Fruit fly (Drosophila melanogaster) whole organism, wandering third instar larva: Measurements from ENCODE around the gene heca.
A peak's percentile ranks its signal among the peaks of the same experiment; 100 is the strongest.

ENCODE experiments used
- Abd-B ChIP-seq: fragments of >200 bp; optimal IDR thresholded peaks from 2 replicates; lab custom pipeline; 2017; ENCODE audit warnings: missing biosample characterization, missing genetic modification characterization
- CG32264 ChIP-seq: fragments of 200-800 bp; sonication (Bioruptor generic); optimal IDR thresholded peaks from 2 replicates; lab custom pipeline; 2016; ENCODE audit warnings: missing biosample characterization, missing genetic modification characterization
- CG9705 ChIP-seq: fragments of 200-800 bp; sonication (Bioruptor generic); optimal IDR thresholded peaks from 2 replicates; lab custom pipeline; 2018; ENCODE audit warnings: missing biosample characterization, mild to moderate bottlenecking, missing genetic modification characterization
- CrebA ChIP-seq: fragments of 200-800 bp; sonication (Bioruptor generic); optimal IDR thresholded peaks from 2 replicates; lab custom pipeline; 2016; ENCODE audit warnings: missing biosample characterization, mild to moderate bottlenecking, missing genetic modification characterization, borderline replicate concordance
- Dfd ChIP-seq: fragments of >200 bp; optimal IDR thresholded peaks from 2 replicates; lab custom pipeline; 2017; ENCODE audit warnings: missing biosample characterization, missing genetic modification characterization
- Dif ChIP-seq: fragments of 200-275, 200-300 bp; sonication (Bioruptor generic); optimal IDR thresholded peaks from 2 replicates; lab custom pipeline; 2018; ENCODE audit warnings: missing biosample characterization, missing genetic modification characterization; ENCODE audit not compliant: partially characterized antibody
- GATAd ChIP-seq: sonication (Bioruptor generic); optimal IDR thresholded peaks from 2 replicates; lab custom pipeline; 2016; ENCODE audit warnings: missing biosample characterization, missing genetic modification characterization
- HLH106 ChIP-seq: fragments of 200-800 bp; optimal IDR thresholded peaks from 3 replicates; lab custom pipeline; 2019; ENCODE audit warnings: missing biosample characterization, mild to moderate bottlenecking, missing genetic modification characterization, moderate library complexity
- Hnf4 ChIP-seq: fragments of 200-800 bp; sonication (Bioruptor generic); optimal IDR thresholded peaks from 2 replicates; lab custom pipeline; 2016; ENCODE audit warnings: missing biosample characterization, mild to moderate bottlenecking, missing genetic modification characterization
- Hr78 ChIP-seq: fragments of >200 bp; optimal IDR thresholded peaks from 2 replicates; lab custom pipeline; 2017; ENCODE audit warnings: missing biosample characterization, missing genetic modification characterization
- Hr83 ChIP-seq: fragments of 200-300 bp; sonication (Bioruptor generic); optimal IDR thresholded peaks from 2 replicates; lab custom pipeline; 2016; ENCODE audit warnings: missing biosample characterization, mild to moderate bottlenecking, missing genetic modification characterization, moderate library complexity; ENCODE audit not compliant: poor library complexity, severe bottlenecking
- Jra ChIP-seq: sonication (Bioruptor generic); optimal IDR thresholded peaks from 2 replicates; lab custom pipeline; 2016; ENCODE audit warnings: missing biosample characterization, missing genetic modification characterization
- Mio ChIP-seq: sonication (Bioruptor generic); optimal IDR thresholded peaks from 2 replicates; lab custom pipeline; 2016; ENCODE audit warnings: missing biosample characterization, missing genetic modification characterization
- Myc ChIP-seq: fragments of >200 bp; optimal IDR thresholded peaks from 2 replicates; lab custom pipeline; 2017
- N ChIP-seq: fragments of >200 bp; optimal IDR thresholded peaks from 2 replicates; lab custom pipeline; 2018; ENCODE audit warnings: missing biosample characterization, missing external identifiers, missing genetic modification characterization
- OdsH ChIP-seq: fragments of 200-800 bp; sonication (Bioruptor generic); optimal IDR thresholded peaks from 2 replicates; lab custom pipeline; 2016; ENCODE audit warnings: missing biosample characterization, mild to moderate bottlenecking, missing genetic modification characterization
- Rel ChIP-seq, 2 experiments: fragments of 200-800 bp; sonication (Bioruptor generic) in 1 of 2; optimal IDR thresholded peaks; 2 replicates in 1 of 2; 3 replicates in 1 of 2; lab custom pipeline; 2016 to 2019; ENCODE audit warnings: mild to moderate bottlenecking in 2 of 2, missing biosample characterization in 2 of 2, missing genetic modification characterization in 2 of 2, moderate library complexity in 1 of 2
- Sp1 ChIP-seq: fragments of 200-800 bp; sonication (Bioruptor generic); optimal IDR thresholded peaks from 3 replicates; lab custom pipeline; 2019; ENCODE audit warnings: missing biosample characterization, mild to moderate bottlenecking, missing genetic modification characterization, moderate library complexity
- Vsx2 ChIP-seq: fragments of 200-300, 225-300 bp; sonication (Bioruptor generic); optimal IDR thresholded peaks from 2 replicates; lab custom pipeline; 2018; ENCODE audit warnings: missing biosample characterization, missing genetic modification characterization; ENCODE audit not compliant: partially characterized antibody
- br ChIP-seq: fragments of 200-800 bp; sonication (Bioruptor generic); optimal IDR thresholded peaks from 2 replicates; lab custom pipeline; 2016; ENCODE audit warnings: missing biosample characterization, missing genetic modification characterization
- brk ChIP-seq: fragments of 200-800 bp; sonication (Bioruptor generic); optimal IDR thresholded peaks from 2 replicates; lab custom pipeline; 2016; ENCODE audit warnings: missing biosample characterization, mild to moderate bottlenecking, missing genetic modification characterization
- dl ChIP-seq, 2 experiments: fragments of 175-275, 200-275 bp in 1 of 2; fragments of 200-275 bp in 1 of 2; sonication (Bioruptor generic); optimal IDR thresholded peaks; lab custom pipeline; 2018; ENCODE audit warnings: mild to moderate bottlenecking in 2 of 2, missing biosample characterization in 2 of 2, missing genetic modification characterization in 2 of 2, moderate library complexity in 2 of 2; ENCODE audit not compliant: partially characterized antibody in 2 of 2, insufficient read depth in 1 of 2
- dmrt93B ChIP-seq: fragments of 200-800 bp; sonication (Bioruptor generic); optimal IDR thresholded peaks from 2 replicates; lab custom pipeline; 2018; ENCODE audit warnings: missing biosample characterization, mild to moderate bottlenecking, missing genetic modification characterization
- dsf ChIP-seq: sonication (Bioruptor generic); optimal IDR thresholded peaks from 2 replicates; lab custom pipeline; 2016; ENCODE audit warnings: missing biosample characterization, missing genetic modification characterization, borderline replicate concordance
- ey ChIP-seq: fragments of 200-800 bp; sonication (Bioruptor generic); optimal IDR thresholded peaks from 2 replicates; lab custom pipeline; 2016; ENCODE audit warnings: missing biosample characterization, missing genetic modification characterization
- foxo ChIP-seq, 2 experiments: fragments of 200-800 bp; sonication (Bioruptor generic); optimal IDR thresholded peaks; 2 replicates in 1 of 2; 3 replicates in 1 of 2; lab custom pipeline; 2016 to 2017; ENCODE audit warnings: missing biosample characterization in 2 of 2, missing genetic modification characterization in 2 of 2
- fru ChIP-seq: fragments of 200-800 bp; sonication (Bioruptor generic); optimal IDR thresholded peaks from 3 replicates; lab custom pipeline; 2016; ENCODE audit warnings: missing biosample characterization, mild to moderate bottlenecking, missing genetic modification characterization
- h ChIP-seq: fragments of 200-800 bp; sonication (Bioruptor generic); optimal IDR thresholded peaks from 3 replicates; lab custom pipeline; 2016; ENCODE audit warnings: missing biosample characterization, mild to moderate bottlenecking, missing genetic modification characterization
- jim ChIP-seq: fragments of 175-275, 200-325 bp; sonication (Bioruptor generic); optimal IDR thresholded peaks from 2 replicates; lab custom pipeline; 2016; ENCODE audit warnings: missing biosample characterization, mild to moderate bottlenecking, missing genetic modification characterization
- lola ChIP-seq: fragments of >200 bp; optimal IDR thresholded peaks from 2 replicates; lab custom pipeline; 2017; ENCODE audit warnings: missing biosample characterization, missing genetic modification characterization
- pan ChIP-seq: fragments of >200 bp; optimal IDR thresholded peaks from 2 replicates; lab custom pipeline; 2017
- psq ChIP-seq: fragments of 200-800 bp; sonication (Bioruptor generic); optimal IDR thresholded peaks from 3 replicates; lab custom pipeline; 2017; ENCODE audit warnings: missing biosample characterization, mild to moderate bottlenecking, missing genetic modification characterization, moderate library complexity
- rgr ChIP-seq: fragments of 200-800 bp; sonication (Bioruptor generic); optimal IDR thresholded peaks from 3 replicates; lab custom pipeline; 2016; ENCODE audit warnings: missing biosample characterization, mild to moderate bottlenecking, missing genetic modification characterization
- sage ChIP-seq: fragments of 200-800 bp; sonication (Bioruptor generic); optimal IDR thresholded peaks from 2 replicates; lab custom pipeline; 2016; ENCODE audit warnings: missing biosample characterization, mild to moderate bottlenecking, missing genetic modification characterization
- sv ChIP-seq: fragments of 200-800 bp; sonication (Bioruptor generic); optimal IDR thresholded peaks from 3 replicates; lab custom pipeline; 2016; ENCODE audit warnings: missing biosample characterization, missing genetic modification characterization
- tai ChIP-seq: sonication (Bioruptor generic); optimal IDR thresholded peaks from 2 replicates; lab custom pipeline; 2016; ENCODE audit warnings: missing biosample characterization, missing genetic modification characterization
- usp ChIP-seq: fragments of >200 bp; optimal IDR thresholded peaks from 2 replicates; lab custom pipeline; 2017; ENCODE audit warnings: missing biosample characterization, missing genetic modification characterization
- woc ChIP-seq: sonication (Bioruptor generic); optimal IDR thresholded peaks from 2 replicates; lab custom pipeline; 2016; ENCODE audit warnings: missing biosample characterization, mild to moderate bottlenecking, missing genetic modification characterization

The heca gene

dm6 chr3R:30294603-30295002 lies 16.9 kb downstream of the heca start:
- no peak for TF ChIP-seq Dif (GFP tag; lab: Kevin White, UChicago)
- no peak for TF ChIP-seq woc (GFP tag; lab: Kevin White, UChicago)
- TF ChIP-seq Dfd (GFP tag; lab: Kevin White, UChicago): no peak
- no peak for TF ChIP-seq Sp1 (GFP tag; lab: Kevin White, UChicago)
- no peak for TF ChIP-seq usp (GFP tag; lab: Kevin White, UChicago)
- no peak for TF ChIP-seq Hr78 (GFP tag; lab: Kevin White, UChicago)
- TF ChIP-seq dl (GFP tag; optimal IDR thresholded peaks at IDR 0.05; lab: Kevin White, UChicago; ENCODE audit: insufficient read depth in 1 of 2, partially characterized antibody in 2 of 2): no peak
- no peak for TF ChIP-seq h (GFP tag; lab: Kevin White, UChicago)
- TF ChIP-seq jim (GFP tag; lab: Kevin White, UChicago): no peak
- TF ChIP-seq rgr (GFP tag; lab: Kevin White, UChicago): no peak
- no peak for TF ChIP-seq Hnf4 (GFP tag; lab: Kevin White, UChicago)
- TF ChIP-seq ey (GFP tag; lab: Kevin White, UChicago): no peak

dm6 chr3R:30295022-30295421 lies 17.3 kb downstream of the heca start:
- TF ChIP-seq Abd-B (GFP tag; lab: Kevin White, UChicago) (no peak), lola (GFP tag; lab: Kevin White, UChicago) (no peak), sage (GFP tag; lab: Kevin White, UChicago) (no peak), foxo (GFP tag; optimal IDR thresholded peaks at IDR 0.05; lab: Kevin White, UChicago) (no peak), Rel (GFP tag; optimal IDR thresholded peaks at IDR 0.05; lab: Kevin White, UChicago) (no peak), Rel (tag; optimal IDR thresholded peaks at IDR 0.05; lab: Kevin White, UChicago) (no peak), HLH106 (tag; lab: Kevin White, UChicago) (peak; percentile 6), psq (GFP tag; lab: Kevin White, UChicago) (peak; percentile 77), h (GFP tag; lab: Kevin White, UChicago) (no peak), br (no peak), Sp1 (GFP tag; lab: Kevin White, UChicago) (peak; percentile 10), Jra (GFP tag; lab: Kevin White, UChicago) (no peak), N (no peak), fru (GFP tag; lab: Kevin White, UChicago) (peak; percentile 24), Vsx2 (no peak), rgr (GFP tag; lab: Kevin White, UChicago) (peak; percentile 3), OdsH (GFP tag; lab: Kevin White, UChicago) (peak; percentile 27), Hr78 (GFP tag; lab: Kevin White, UChicago) (no peak), dl (GFP tag; optimal IDR thresholded peaks at IDR 0.05; lab: Kevin White, UChicago; ENCODE audit: insufficient read depth in 1 of 2, partially characterized antibody in 2 of 2) (no peak), CG32264 (GFP tag; lab: Kevin White, UChicago) (no peak), pan (lab: Kevin White, UChicago) (no peak), Hr83 (no peak), Mio (GFP tag; lab: Kevin White, UChicago) (no peak), CG9705 (GFP tag; lab: Kevin White, UChicago) (no peak), dmrt93B (GFP tag; lab: Kevin White, UChicago) (no peak), Myc (lab: Kevin White, UChicago) (no peak), brk (no peak), CrebA (no peak)

dm6 chr3R:30296035-30296434 lies 18.3 kb downstream of the heca start:
- TF ChIP-seq dsf (GFP tag; lab: Kevin White, UChicago) (peak; percentile 50), HLH106 (tag; lab: Kevin White, UChicago) (peak; percentile 83), h (GFP tag; lab: Kevin White, UChicago) (peak; percentile 91), Jra (GFP tag; lab: Kevin White, UChicago) (peak; percentile 51), Sp1 (GFP tag; lab: Kevin White, UChicago) (peak; percentile 83), Vsx2 (no peak), sv (GFP tag; lab: Kevin White, UChicago) (peak; percentile 63), psq (GFP tag; lab: Kevin White, UChicago) (peak; percentile 82), sage (GFP tag; lab: Kevin White, UChicago) (peak; percentile 84), dmrt93B (GFP tag; lab: Kevin White, UChicago) (peak; percentile 77), br (peak; percentile 85), Mio (GFP tag; lab: Kevin White, UChicago) (no peak), CG32264 (GFP tag; lab: Kevin White, UChicago) (peak; percentile 60), Hnf4 (GFP tag; lab: Kevin White, UChicago) (peak; percentile 86), fru (GFP tag; lab: Kevin White, UChicago) (peak; percentile 87), pan (lab: Kevin White, UChicago) (no peak), Rel (GFP tag; optimal IDR thresholded peaks at IDR 0.05; lab: Kevin White, UChicago) (peak; percentile 61), Rel (tag; optimal IDR thresholded peaks at IDR 0.05; lab: Kevin White, UChicago) (peak; percentile 17), rgr (GFP tag; lab: Kevin White, UChicago) (peak; percentile 95), Dfd (GFP tag; lab: Kevin White, UChicago) (peak; percentile 44), ey (GFP tag; lab: Kevin White, UChicago) (peak; percentile 83), CG9705 (GFP tag; lab: Kevin White, UChicago) (peak; percentile 37), foxo (GFP tag; optimal IDR thresholded peaks at IDR 0.05; lab: Kevin White, UChicago) (peak in 1 of 2 experiments; percentile 88), jim (GFP tag; lab: Kevin White, UChicago) (no peak), brk (peak; percentile 77), dl (GFP tag; optimal IDR thresholded peaks at IDR 0.05; lab: Kevin White, UChicago; ENCODE audit: insufficient read depth in 1 of 2, partially characterized antibody in 2 of 2) (no peak), woc (GFP tag; lab: Kevin White, UChicago) (peak; percentile 43), tai (GFP tag; lab: Kevin White, UChicago) (peak; percentile 73), GATAd (peak; percentile 40), N (no peak), CrebA (no peak), OdsH (GFP tag; lab: Kevin White, UChicago) (peak; percentile 87), usp (GFP tag; lab: Kevin White, UChicago) (no peak)
- TF ChIP-seq, all 38 proteins: peak for 24
